Worm (Caenorhabditis elegans) whole organism, mixed stage, embryonic: ENCODE results near the gene pqn-70.

Experiments
- ceh-43 ChIP-seq: fragments of 200-800 bp; sonication (Bioruptor generic); optimal IDR thresholded peaks from 2 replicates; lab custom pipeline; 2018; ENCODE audit warnings: mild to moderate bottlenecking, missing genetic modification characterization, moderate library complexity, missing compliant biosample characterization
- elt-1 ChIP-seq: sonication (generic microtip); optimal IDR thresholded peaks from 2 replicates; lab custom pipeline; 2017; ENCODE audit warnings: missing genetic modification characterization, mild to moderate bottlenecking, missing compliant biosample characterization, antibody characterized with exemption, moderate library complexity, borderline replicate concordance; ENCODE audit not compliant: insufficient read depth
- elt-3 ChIP-seq: fragments of 150-350 bp; optimal IDR thresholded peaks from 2 replicates; lab custom pipeline; 2014; ENCODE audit warnings: missing biosample characterization, missing genetic modification characterization
- lin-13 ChIP-seq: fragments of 150-350 bp; optimal IDR thresholded peaks from 2 replicates; lab custom pipeline; 2014; ENCODE audit warnings: missing biosample characterization, missing genetic modification characterization
- nhr-12 ChIP-seq: fragments of 150-350 bp; optimal IDR thresholded peaks from 2 replicates; lab custom pipeline; 2014; ENCODE audit warnings: missing biosample characterization, missing genetic modification characterization
- nhr-2 ChIP-seq: fragments of 150-350 bp; optimal IDR thresholded peaks from 2 replicates; lab custom pipeline; 2014; ENCODE audit warnings: missing biosample characterization, missing genetic modification characterization
- nhr-237 ChIP-seq: fragments of 150-350 bp; optimal IDR thresholded peaks from 2 replicates; lab custom pipeline; 2014; ENCODE audit warnings: missing biosample characterization, missing genetic modification characterization
- nhr-76 ChIP-seq: sonication (generic microtip); optimal IDR thresholded peaks from 2 replicates; lab custom pipeline; 2017; ENCODE audit warnings: missing biosample characterization, missing genetic modification characterization
- pha-4 ChIP-seq: fragments of 150-350 bp; optimal IDR thresholded peaks from 2 replicates; lab custom pipeline; 2018; ENCODE audit warnings: missing biosample characterization, missing genetic modification reagents, missing genetic modification characterization
- unc-39 ChIP-seq: fragments of 150-350 bp; optimal IDR thresholded peaks from 2 replicates; lab custom pipeline; 2014; ENCODE audit warnings: missing biosample characterization, missing genetic modification characterization

DNA sequence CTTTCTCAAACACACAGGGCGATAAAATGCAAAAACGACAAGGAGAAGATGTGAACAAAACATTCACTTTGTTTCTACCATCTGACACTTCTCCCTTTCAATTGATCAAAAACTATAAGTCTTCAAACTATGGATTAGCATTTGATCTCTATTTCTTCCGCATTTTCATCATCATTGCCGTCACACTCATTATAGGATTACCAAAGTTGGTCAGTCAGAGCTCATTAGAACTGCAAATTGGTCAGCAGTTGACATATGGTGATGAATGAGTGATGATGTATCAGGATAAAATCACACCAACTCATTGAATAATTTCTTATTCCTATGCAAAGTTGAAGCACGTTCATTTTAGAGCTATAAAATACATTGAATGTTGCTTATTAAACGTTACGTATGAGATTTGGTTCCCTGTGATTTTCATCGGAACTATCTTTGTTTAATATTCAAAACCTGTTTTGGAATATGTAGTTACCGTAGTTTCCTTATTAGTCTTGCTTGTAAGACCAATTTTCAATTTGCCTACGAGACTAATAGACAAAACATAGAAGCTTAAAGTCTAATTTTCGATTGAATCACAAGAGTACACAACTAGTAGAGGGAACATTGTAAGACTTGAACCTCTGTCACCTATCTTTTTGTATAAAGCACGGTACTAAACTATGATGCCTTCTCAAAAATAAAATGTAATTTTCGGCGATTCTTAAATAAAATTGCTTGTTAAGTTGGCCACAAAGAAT, 18.9 kb downstream of the pqn-70 start:
- TF ChIP-seq lin-13 (tag; lab: Kevin White, UChicago), result no peak
- no peak for TF ChIP-seq nhr-76 (tag; lab: Kevin White, UChicago)
- TF ChIP-seq pha-4 (tag; lab: Kevin White, UChicago), result no peak
- TF ChIP-seq elt-3 (tag; lab: Kevin White, UChicago), result no peak
- no peak for TF ChIP-seq unc-39 (tag; lab: Kevin White, UChicago)
- TF ChIP-seq nhr-2 (tag; lab: Kevin White, UChicago), result no peak
- no peak for TF ChIP-seq nhr-12 (tag; lab: Kevin White, UChicago)
- TF ChIP-seq nhr-237 (tag; lab: Kevin White, UChicago), result no peak
- TF ChIP-seq elt-1 (tag; lab: Kevin White, UChicago), result no peak
- no peak for TF ChIP-seq ceh-43 (GFP tag; lab: Kevin White, UChicago)
